Worm (Caenorhabditis elegans): ENCODE results near the gene uev-2.

Gene uev-2

ce11 chrIII:5570814-5571443 lies 12.0 kb upstream of the uev-2 start:
- no peak for TF ChIP-seq fkh-3 (tag; optimal IDR thresholded peaks at IDR 0.05)
- TF ChIP-seq hlh-26 (GFP tag; conservative IDR thresholded peaks at IDR 0.05) = no peak

ce11 chrIII:5572806-5573205 lies 10.1 kb upstream of the uev-2 start:
- TF ChIP-seq egl-18 (GFP tag; IDR thresholded peaks at IDR 0.05) = no peak
- TF ChIP-seq Y53F4B.3 (GFP tag; IDR thresholded peaks at IDR 0.05) = no peak
- no peak for TF ChIP-seq bed-1 (GFP tag; IDR thresholded peaks at IDR 0.05)
- TF ChIP-seq attf-3 (GFP tag; conservative IDR thresholded peaks at IDR 0.05) = no peak
- TF ChIP-seq ceh-58 (GFP tag; IDR thresholded peaks at IDR 0.05) = no peak
- no peak for TF ChIP-seq nfyb-1 (GFP tag; IDR thresholded peaks at IDR 0.05)

- TF ChIP-seq attf-5 (GFP tag; optimal IDR thresholded peaks at IDR 0.05) = no peak
- TF ChIP-seq rpc-1 (optimal IDR thresholded peaks at IDR 0.05) = no peak
- no peak for TF ChIP-seq rpc-1 (tag; optimal IDR thresholded peaks at IDR 0.05)
- no peak for TF ChIP-seq dpl-1 (GFP tag; optimal IDR thresholded peaks at IDR 0.05)
- no peak for TF ChIP-seq dpff-1 (tag; optimal IDR thresholded peaks at IDR 0.05)
- no peak for TF ChIP-seq ceh-100 (GFP tag; IDR thresholded peaks at IDR 0.05)
- no peak for TF ChIP-seq mxl-1 (tag; optimal IDR thresholded peaks at IDR 0.05)
- TF ChIP-seq F57A8.1 (GFP tag; optimal IDR thresholded peaks at IDR 0.05) = no peak
- TF ChIP-seq F37B4.10 (GFP tag; IDR thresholded peaks at IDR 0.05) = no peak
- TF ChIP-seq nhr-179 (tag; optimal IDR thresholded peaks at IDR 0.05) = no peak
- TF ChIP-seq snpc-3.4 (tag; optimal IDR thresholded peaks at IDR 0.05) = no peak
- no peak for TF ChIP-seq Y53F4B.3 (GFP tag; IDR thresholded peaks at IDR 0.05)
- no peak for TF ChIP-seq snpc-1.3 (tag; optimal IDR thresholded peaks at IDR 0.05; ENCODE audit: insufficient read depth)
Measured at ce11 chrIII:5573694-5574093, 9.2 kb upstream of the uev-2 start, which contains the start of gene molo-1. Gene molo-1, plus strand, starts transcription at chrIII:5573994.

- TF ChIP-seq cebp-1 (GFP tag; IDR thresholded peaks at IDR 0.05) (peak; percentile 93), cebp-1 (tag; optimal IDR thresholded peaks at IDR 0.05) (peak; percentile 97), sptf-2 (GFP tag; optimal IDR thresholded peaks at IDR 0.05) (no peak)
Measured at ce11 chrIII:5581049-5581448, 1.9 kb upstream of the uev-2 start, which contains the start of gene F56D2.5. Gene F56D2.5, minus strand, starts transcription at chrIII:5581419.

- TF ChIP-seq ztf-22 (GFP tag; optimal IDR thresholded peaks at IDR 0.05) (no peak), aptf-2 (GFP tag; conservative IDR thresholded peaks at IDR 0.05) (no peak), ceh-58 (GFP tag; IDR thresholded peaks at IDR 0.05) (0 out of 2 replicates have a peak, but pooled peaks have one; percentile 9), fkh-3 (tag; optimal IDR thresholded peaks at IDR 0.05) (no peak), zfh-2 (GFP tag; conservative IDR thresholded peaks at IDR 0.05) (peak; percentile 35; the same call in 1 of the 2 replicates), atf-7 (tag; optimal IDR thresholded peaks at IDR 0.05) (no peak), F52B5.7 (tag; optimal IDR thresholded peaks at IDR 0.05) (no peak)
Measured at ce11 chrIII:5584647-5585046, 1.7 kb downstream of the uev-2 start, which contains the start of gene F56D2.3. Gene F56D2.3, plus strand, starts transcription at chrIII:5584947.

ce11 chrIII:5585711-5586110 lies 2.8 kb downstream of the uev-2 start:
- TF ChIP-seq F37B4.10 (GFP tag; IDR thresholded peaks at IDR 0.05) = 0 out of 2 replicates have a peak, but pooled peaks have one; percentile 67
- no peak for TF ChIP-seq lag-1 (GFP tag; IDR thresholded peaks at IDR 0.05)
